Fruit fly (Drosophila melanogaster) whole organism, embryonic: Measurements from ENCODE around the gene CG43221.
A peak's percentile ranks its signal among the peaks of the same experiment; 100 is the strongest.

Experiments used
- ATbp ChIP-seq: fragments of 200-800 bp; sonication (Bioruptor generic); optimal IDR thresholded peaks from 2 replicates; lab custom pipeline; 2017; ENCODE audit warnings: missing biosample characterization, mild to moderate bottlenecking, missing genetic modification characterization, missing genetic modification reagents
- Atf-2 ChIP-seq: fragments of 200-800 bp; sonication (Bioruptor generic); optimal IDR thresholded peaks from 2 replicates; lab custom pipeline; 2016; ENCODE audit warnings: missing biosample characterization, missing genetic modification characterization
- Awh ChIP-seq: fragments of 200-800 bp; sonication (Bioruptor generic); IDR thresholded peaks from 2 replicates; pipeline ENCODE4, ENCODE4 v1.3.6; 2022; ENCODE audit warnings: missing biosample characterization, missing genetic modification characterization
- Bgb ChIP-seq: fragments of 200-800 bp; sonication (Bioruptor generic); IDR thresholded peaks from 2 replicates; pipeline ENCODE4 v1.3.6; 2022; ENCODE audit warnings: missing biosample characterization, missing genetic modification characterization; ENCODE audit not compliant: partially characterized antibody
- CG1024 ChIP-seq: fragments of 200-800 bp; sonication (Bioruptor generic); IDR thresholded peaks from 2 replicates; pipeline ENCODE4 v1.3.6; 2022; ENCODE audit warnings: missing biosample characterization, missing genetic modification characterization
- CG12104 ChIP-seq: fragments of 200-800 bp; sonication (Bioruptor generic); optimal IDR thresholded peaks from 3 replicates; lab custom pipeline; 2016; ENCODE audit warnings: missing biosample characterization, missing genetic modification characterization
- CG12155 ChIP-seq: fragments of 200-800 bp; sonication (Bioruptor generic); optimal IDR thresholded peaks from 3 replicates; lab custom pipeline; 2016; ENCODE audit warnings: missing biosample characterization, missing genetic modification characterization
- CG12236 ChIP-seq: fragments of 200-800 bp; sonication (Bioruptor generic); optimal IDR thresholded peaks from 2 replicates; lab custom pipeline; 2016; ENCODE audit warnings: missing biosample characterization, missing genetic modification characterization
- CG12769 ChIP-seq: fragments of 200-800 bp; sonication (Bioruptor generic); optimal IDR thresholded peaks from 2 replicates; lab custom pipeline; 2019; ENCODE audit warnings: missing biosample characterization, mild to moderate bottlenecking, missing genetic modification characterization, moderate library complexity
- CG14050 ChIP-seq: fragments of 200-800 bp; sonication (Bioruptor generic); IDR thresholded peaks from 3 replicates; pipeline ENCODE4 v1.3.6; 2022; ENCODE audit warnings: missing biosample characterization, missing genetic modification characterization
- CG14441 ChIP-seq: fragments of 200-800 bp; sonication (Bioruptor generic); IDR thresholded peaks from 2 replicates; pipeline ENCODE4 v1.3.6; 2022; ENCODE audit warnings: missing biosample characterization, missing genetic modification characterization
- CG15011 ChIP-seq: fragments of 200-800 bp; sonication (Bioruptor generic); optimal IDR thresholded peaks from 3 replicates; lab custom pipeline; 2018; ENCODE audit warnings: missing biosample characterization, mild to moderate bottlenecking, missing genetic modification characterization
- CG15073 ChIP-seq: fragments of 200-800 bp; sonication (Bioruptor generic); optimal IDR thresholded peaks from 2 replicates; lab custom pipeline; 2016; ENCODE audit warnings: missing biosample characterization, missing genetic modification characterization
- CG1603 ChIP-seq: fragments of 200-800 bp; sonication (Bioruptor generic); optimal IDR thresholded peaks from 2 replicates; lab custom pipeline; 2019; ENCODE audit warnings: missing biosample characterization, mild to moderate bottlenecking, missing genetic modification characterization, moderate library complexity
- CG1647 ChIP-seq: fragments of 200-800 bp; sonication (Bioruptor generic); optimal IDR thresholded peaks from 3 replicates; lab custom pipeline; 2016; ENCODE audit warnings: missing biosample characterization, missing genetic modification characterization
- CG17802 ChIP-seq: fragments of 200-800 bp; sonication (Bioruptor generic); optimal IDR thresholded peaks from 2 replicates; lab custom pipeline; 2018; ENCODE audit warnings: missing biosample characterization, mild to moderate bottlenecking, missing genetic modification characterization, moderate library complexity
- CG3065 ChIP-seq: fragments of 200-800 bp; sonication (Bioruptor generic); optimal IDR thresholded peaks from 2 replicates; lab custom pipeline; 2016; ENCODE audit warnings: missing biosample characterization, missing genetic modification characterization
- CG31224 ChIP-seq: fragments of 200-800 bp; sonication (Bioruptor generic); IDR thresholded peaks from 2 replicates; pipeline ENCODE4 v1.3.6; 2022; ENCODE audit warnings: missing biosample characterization, missing genetic modification characterization
- CG3726 ChIP-seq: fragments of 200-800 bp; sonication (Bioruptor generic); IDR thresholded peaks from 3 replicates; pipeline ENCODE4, ENCODE4 v1.3.6; 2022; ENCODE audit warnings: missing biosample characterization, missing genetic modification characterization
- CG4282 ChIP-seq: fragments of 200-800 bp; sonication (Bioruptor generic); optimal IDR thresholded peaks from 2 replicates; lab custom pipeline; 2016; ENCODE audit warnings: missing biosample characterization, missing genetic modification characterization
- CG4404 ChIP-seq: fragments of 200-800 bp; sonication (Bioruptor generic); IDR thresholded peaks from 2 replicates; pipeline ENCODE4 v1.3.6; 2022; ENCODE audit warnings: missing biosample characterization, missing genetic modification characterization
- CG5953 ChIP-seq: fragments of 200-800 bp; sonication (Bioruptor generic); IDR thresholded peaks from 2 replicates; pipeline ENCODE4 v1.3.6; 2022; ENCODE audit warnings: missing biosample characterization, missing genetic modification characterization
- CG8290 ChIP-seq, 3 experiments: fragments of 200-800 bp; sonication (Bioruptor generic); optimal IDR thresholded peaks; 2 replicates each; lab custom pipeline; 2016 to 2019; ENCODE audit warnings: missing biosample characterization in 3 of 3, missing genetic modification characterization in 3 of 3, mild to moderate bottlenecking in 2 of 3, moderate library complexity in 1 of 3
- Camta ChIP-seq: fragments of 200-800 bp; sonication (Bioruptor generic); optimal IDR thresholded peaks from 2 replicates; lab custom pipeline; 2016; ENCODE audit warnings: missing biosample characterization, missing genetic modification characterization
- Dref ChIP-seq: fragments of 200-800 bp; sonication (Bioruptor generic); IDR thresholded peaks from 2 replicates; pipeline ENCODE4 v1.3.6; 2022; ENCODE audit warnings: missing biosample characterization, missing genetic modification characterization
- ERR ChIP-seq: fragments of 200-800 bp; sonication (Bioruptor generic); optimal IDR thresholded peaks from 2 replicates; lab custom pipeline; 2016; ENCODE audit warnings: missing biosample characterization, missing genetic modification characterization
- Gsc ChIP-seq: fragments of 200-800 bp; sonication (Bioruptor generic); IDR thresholded peaks from 2 replicates; pipeline ENCODE4 v1.3.6; 2022; ENCODE audit warnings: missing biosample characterization, missing genetic modification characterization
- Hr3 ChIP-seq: fragments of 200-800 bp; sonication (Bioruptor generic); optimal IDR thresholded peaks from 3 replicates; lab custom pipeline; 2016; ENCODE audit warnings: missing biosample characterization, missing genetic modification characterization
- Kr ChIP-seq: fragments of 200-800 bp; sonication (Bioruptor generic); optimal IDR thresholded peaks from 2 replicates; lab custom pipeline; 2017; ENCODE audit warnings: missing biosample characterization, mild to moderate bottlenecking, missing genetic modification characterization
- NK7.1 ChIP-seq: fragments of 200-800 bp; sonication (Bioruptor generic); optimal IDR thresholded peaks from 3 replicates; lab custom pipeline; 2016; ENCODE audit warnings: missing biosample characterization, missing genetic modification characterization
- Ssrp ChIP-seq: fragments of 200-800 bp; sonication (Bioruptor generic); optimal IDR thresholded peaks from 2 replicates; lab custom pipeline; 2018; ENCODE audit warnings: missing biosample characterization, mild to moderate bottlenecking, missing genetic modification characterization, moderate library complexity
- cas ChIP-seq: fragments of 200-800 bp; sonication (Bioruptor generic); IDR thresholded peaks from 2 replicates; pipeline ENCODE4 v1.3.6; 2022; ENCODE audit warnings: missing biosample characterization, missing genetic modification characterization
- chm ChIP-seq: fragments of 200-800 bp; sonication (Bioruptor generic); IDR thresholded peaks from 2 replicates; pipeline ENCODE4 v1.3.6; 2022; ENCODE audit warnings: missing biosample characterization, missing genetic modification characterization
- cwo ChIP-seq: fragments of 200-800 bp; sonication (Bioruptor generic); optimal IDR thresholded peaks from 3 replicates; lab custom pipeline; 2017; ENCODE audit warnings: missing biosample characterization, missing genetic modification characterization, mild to moderate bottlenecking, moderate library complexity, missing genetic modification reagents
- fd96Cb ChIP-seq: fragments of 200-800 bp; sonication (Bioruptor generic); optimal IDR thresholded peaks from 2 replicates; lab custom pipeline; 2018; ENCODE audit warnings: missing biosample characterization, mild to moderate bottlenecking, missing genetic modification characterization, moderate library complexity
- gcm ChIP-seq: fragments of 200-800 bp; sonication (Bioruptor generic); optimal IDR thresholded peaks from 2 replicates; lab custom pipeline; 2019; ENCODE audit warnings: missing biosample characterization, mild to moderate bottlenecking, missing genetic modification characterization, moderate library complexity
- gcm2 ChIP-seq: fragments of 200-800 bp; sonication (Bioruptor generic); optimal IDR thresholded peaks from 2 replicates; lab custom pipeline; 2016; ENCODE audit warnings: missing biosample characterization, missing genetic modification characterization
- kah ChIP-seq: fragments of 200-800 bp; sonication (Bioruptor generic); optimal IDR thresholded peaks from 2 replicates; lab custom pipeline; 2018; ENCODE audit warnings: missing biosample characterization, mild to moderate bottlenecking, missing genetic modification characterization
- kay ChIP-seq: fragments of 200-800 bp; sonication (Bioruptor generic); optimal IDR thresholded peaks from 2 replicates; lab custom pipeline; 2016; ENCODE audit warnings: missing biosample characterization, missing genetic modification characterization
- ken ChIP-seq: fragments of 200-800 bp; sonication (Bioruptor generic); IDR thresholded peaks from 3 replicates; pipeline ENCODE4 v1.3.6; 2022; ENCODE audit warnings: missing biosample characterization, missing genetic modification characterization
- pzg ChIP-seq: fragments of 200-800 bp; sonication (Bioruptor generic); optimal IDR thresholded peaks from 3 replicates; lab custom pipeline; 2018; ENCODE audit warnings: missing biosample characterization, mild to moderate bottlenecking, missing genetic modification characterization, moderate library complexity
- run ChIP-seq: fragments of 200-800 bp; sonication (Bioruptor generic); optimal IDR thresholded peaks from 3 replicates; lab custom pipeline; 2018; ENCODE audit warnings: missing biosample characterization, mild to moderate bottlenecking, missing genetic modification characterization
- sc ChIP-seq, 3 experiments: fragments of >200 bp in 2 of 3; fragments of 200-800 bp in 1 of 3; sonication (Bioruptor generic) in 1 of 3; optimal IDR thresholded peaks; 2 replicates in 2 of 3; 3 replicates in 1 of 3; lab custom pipeline; 2017; ENCODE audit warnings: mild to moderate bottlenecking in 1 of 3, missing biosample characterization in 1 of 3, missing genetic modification characterization in 1 of 3, missing genetic modification reagents in 1 of 3
- sens-2 ChIP-seq: fragments of 200-800 bp; sonication (Bioruptor generic); IDR thresholded peaks from 2 replicates; pipeline ENCODE4 v1.3.6; 2022; ENCODE audit warnings: missing biosample characterization, missing genetic modification characterization
- sr ChIP-seq: fragments of 200-800 bp; sonication (Bioruptor generic); IDR thresholded peaks from 3 replicates; pipeline ENCODE4 v1.3.6; 2022; ENCODE audit warnings: missing biosample characterization, missing genetic modification characterization
- tap ChIP-seq: fragments of 200-800 bp; optimal IDR thresholded peaks from 3 replicates; lab custom pipeline; 2019; ENCODE audit warnings: missing biosample characterization, mild to moderate bottlenecking, missing genetic modification characterization, moderate library complexity
- trem ChIP-seq: fragments of 200-800 bp; optimal IDR thresholded peaks from 3 replicates; lab custom pipeline; 2019; ENCODE audit warnings: missing biosample characterization, mild to moderate bottlenecking, missing genetic modification characterization, moderate library complexity
- trh ChIP-seq: fragments of 200-800 bp; sonication (Bioruptor generic); optimal IDR thresholded peaks from 2 replicates; lab custom pipeline; 2016; ENCODE audit warnings: missing biosample characterization, missing genetic modification characterization
- vvl ChIP-seq: fragments of 200-800 bp; sonication (Bioruptor generic); IDR thresholded peaks from 2 replicates; pipeline ENCODE4 v1.3.6; 2022; ENCODE audit warnings: missing biosample characterization, missing genetic modification characterization

The CG43221 gene

dm6 chr2L:17472582-17473524, 12.7 kb upstream of the CG43221 start, which contains the start of gene BicD (continued):
- TF ChIP-seq Kr (GFP tag; lab: Kevin White, UChicago) (no peak), CG3065 (GFP tag; lab: Kevin White, UChicago) (no peak), vvl (0 out of 2 replicates have a peak, but pooled peaks have one; percentile 23), CG4404 (GFP tag; lab: Robert Waterston, UW) (no peak), tap (tag; lab: Kevin White, UChicago) (no peak), kay (no peak), CG3726 (GFP tag; lab: Robert Waterston, UW) (no peak), CG4282 (GFP tag; lab: Kevin White, UChicago) (no peak), cwo (no peak), fd96Cb (no peak), CG14441 (GFP tag; lab: Robert Waterston, UW) (no peak), CG12769 (tag; lab: Kevin White, UChicago) (peak; percentile 54), CG31224 (GFP tag; lab: Robert Waterston, UW) (no peak), chm (GFP tag; lab: Robert Waterston, UW) (no peak), pzg (peak; percentile 88), sr (GFP tag; lab: Robert Waterston, UW) (no peak), CG5953 (GFP tag; lab: Robert Waterston, UW) (no peak), Bgb (peak; percentile 56), CG1024 (GFP tag; lab: Robert Waterston, UW) (no peak), Dref (peak; percentile 77), kah (GFP tag; lab: Kevin White, UChicago) (no peak), sc (optimal IDR thresholded peaks at IDR 0.05; lab: Kevin White, UChicago) (no peak), sc (GFP tag; optimal IDR thresholded peaks at IDR 0.05; lab: Kevin White, UChicago) (no peak), ERR (no peak), CG15073 (GFP tag; lab: Kevin White, UChicago) (no peak), NK7.1 (GFP tag; lab: Kevin White, UChicago) (no peak), CG12155 (no peak), trem (peak; percentile 83), gcm (no peak), sens-2 (GFP tag; lab: Robert Waterston, UW) (no peak), Awh (no peak), CG14050 (GFP tag; lab: Robert Waterston, UW) (no peak), cas (GFP tag; lab: Robert Waterston, UW) (no peak), CG1603 (peak; percentile 35), CG8290 (GFP tag; optimal IDR thresholded peaks at IDR 0.05; lab: Kevin White, UChicago) (peak; percentile 84), CG8290 (tag; optimal IDR thresholded peaks at IDR 0.05; lab: Kevin White, UChicago) (peak in 1 of 2 experiments; percentile 69), run (peak; percentile 12), CG12236 (GFP tag; lab: Kevin White, UChicago) (no peak), Camta (no peak), gcm2 (GFP tag; lab: Kevin White, UChicago) (no peak), Gsc (GFP tag; lab: Robert Waterston, UW) (no peak), ken (no peak), CG12104 (GFP tag; lab: Kevin White, UChicago) (no peak), trh (GFP tag; lab: Kevin White, UChicago) (no peak), CG17802 (tag; lab: Kevin White, UChicago) (peak; percentile 46), Atf-2 (GFP tag; lab: Kevin White, UChicago) (no peak), Hr3 (GFP tag; lab: Kevin White, UChicago) (peak; percentile 2), Ssrp (tag; lab: Kevin White, UChicago) (no peak), CG1647 (GFP tag; lab: Kevin White, UChicago) (no peak), ATbp (GFP tag; lab: Kevin White, UChicago) (no peak), CG15011 (no peak)
